Fruit fly (Drosophila melanogaster) whole organism, embryonic: ENCODE measurements around the gene CG1024.

Experiments
- CG3726 ChIP-seq: fragments of 200-800 bp; sonication (Bioruptor generic); IDR thresholded peaks from 3 replicates; pipeline ENCODE4, ENCODE4 v1.3.6; 2022; ENCODE audit warnings: missing biosample characterization, missing genetic modification characterization
- CG8478 ChIP-seq: fragments of >200 bp; optimal IDR thresholded peaks from 2 replicates; lab custom pipeline; 2018
- sr ChIP-seq: fragments of 200-800 bp; sonication (Bioruptor generic); IDR thresholded peaks from 3 replicates; pipeline ENCODE4 v1.3.6; 2022; ENCODE audit warnings: missing biosample characterization, missing genetic modification characterization
- zfh2 ChIP-seq: fragments of 200-800 bp; sonication (Bioruptor generic); optimal IDR thresholded peaks from 2 replicates; lab custom pipeline; 2016; ENCODE audit warnings: missing biosample characterization, missing genetic modification characterization

- TF ChIP-seq sr (GFP tag; lab: Robert Waterston, UW) (no peak), zfh2 (GFP tag; lab: Kevin White, UChicago) (no peak), CG3726 (GFP tag; lab: Robert Waterston, UW) (no peak), CG8478 (lab: Kevin White, UChicago) (no peak)
These were observed 15.6 kb upstream of the CG1024 start for dm6 chr3R:6395572-6396295.
